Worm (Caenorhabditis elegans) whole organism, L4 larva: ENCODE results near the gene Y48D7A.1.

ENCODE experiments used
- aha-1 ChIP-seq: fragments of 150-350 bp; peaks from one replicate; lab custom pipeline; 2014; ENCODE audit warnings: missing biosample characterization, missing genetic modification characterization
- ama-1 ChIP-seq: fragments of 150-350 bp; optimal IDR thresholded peaks from 2 replicates; lab custom pipeline; 2014; ENCODE audit warnings: inconsistent platforms, mixed read lengths
- ceh-82 ChIP-seq: sonication (generic microtip); optimal IDR thresholded peaks from 2 replicates; lab custom pipeline; 2017; ENCODE audit warnings: missing biosample characterization, missing genetic modification characterization
- hlh-11 ChIP-seq: fragments of 200-800 bp; sonication (Bioruptor generic); optimal IDR thresholded peaks from 2 replicates; lab custom pipeline; 2018; ENCODE audit warnings: mild to moderate bottlenecking, missing genetic modification characterization, missing compliant biosample characterization
- nhr-11 ChIP-seq: fragments of 150-350 bp; optimal IDR thresholded peaks from 2 replicates; lab custom pipeline; 2014; ENCODE audit warnings: missing biosample characterization, missing genetic modification characterization
- nhr-25 ChIP-seq: sonication (generic microtip); optimal IDR thresholded peaks from 2 replicates; lab custom pipeline; 2017; ENCODE audit warnings: missing genetic modification characterization, mild to moderate bottlenecking, missing compliant biosample characterization, antibody characterized with exemption, moderate library complexity, borderline replicate concordance; ENCODE audit not compliant: insufficient read depth
- pha-4 ChIP-seq, 2 experiments: fragments of 150-350 bp in 1 of 2; fragments of 200-800 bp in 1 of 2; sonication (Bioruptor generic) in 1 of 2; IDR thresholded peaks in 1 of 2; optimal IDR thresholded peaks in 1 of 2; 2 replicates each; pipeline versions ENCODE4 v1.3.6 to Lab custom; 2014 to 2022; ENCODE audit warnings: missing genetic modification characterization in 2 of 2, missing genetic modification reagents in 2 of 2, missing biosample characterization in 1 of 2, missing compliant biosample characterization in 1 of 2
- saeg-2 ChIP-seq: fragments of 200-800 bp; sonication (Bioruptor generic); IDR thresholded peaks from 2 replicates; pipeline ENCODE4 v1.3.6; 2022; ENCODE audit warnings: missing genetic modification reagents, missing genetic modification characterization, missing compliant biosample characterization
- unc-39 ChIP-seq: sonication (generic microtip); optimal IDR thresholded peaks from 2 replicates; lab custom pipeline; 2017; ENCODE audit warnings: missing biosample characterization, missing genetic modification characterization

- no peak for TF ChIP-seq nhr-11
- TF ChIP-seq saeg-2 (GFP tag; lab: Robert Waterston, UW), result no peak
- TF ChIP-seq nhr-25, result no peak
- TF ChIP-seq ama-1 (lab: Kevin White, UChicago), result no peak
- no peak for TF ChIP-seq ceh-82 (tag; lab: Kevin White, UChicago)
- TF ChIP-seq unc-39 (tag; lab: Kevin White, UChicago), result no peak
- no peak for TF ChIP-seq hlh-11
- TF ChIP-seq aha-1 (tag; lab: Kevin White, UChicago), result no peak
- no peak for TF ChIP-seq pha-4 (GFP tag; IDR thresholded peaks at IDR 0.05; lab: Robert Waterston, UW)
- TF ChIP-seq pha-4 (tag; optimal IDR thresholded peaks at IDR 0.05; lab: Kevin White, UChicago), result no peak
Observed at ce11 chrX:3021466-3021865, 12.2 kb downstream of the Y48D7A.1 start.
